Worm (Caenorhabditis elegans) whole organism, L4/young adult: Measurements from ENCODE around the gene T03E6.9.

ENCODE experiments used
- W03F9.2 ChIP-seq: fragments of 150-350 bp; optimal IDR thresholded peaks from 2 replicates; lab custom pipeline; 2014; ENCODE audit warnings: missing biosample characterization, missing genetic modification characterization
- dao-5 ChIP-seq: sonication (generic microtip); optimal IDR thresholded peaks from 2 replicates; lab custom pipeline; 2016; ENCODE audit warnings: missing genotype, missing genetic modification characterization, moderate library complexity, missing compliant biosample characterization

ce11 chrV:16592947-16593791 lies 7.4 kb downstream of the T03E6.9 start:
- TF ChIP-seq W03F9.2 (tag; lab: Kevin White, UChicago) (no peak), dao-5 (tag; lab: Kevin White, UChicago) (no peak)
